Fruit fly (Drosophila melanogaster): ENCODE data around the gene Mrm2.

Gene Mrm2

dm6 chr3R:19860996-19861719, at the start of gene Mrm2, which contains the start of gene Ire1:
TSS of gene Mrm2 (plus strand) at chr3R:19861610.
TSS of gene Ire1 (minus strand) at chr3R:19861291.
- TF ChIP-seq psq (optimal IDR thresholded peaks at IDR 0.05) = no peak

- no peak for TF ChIP-seq pan (optimal IDR thresholded peaks at IDR 0.05)
- no peak for TF ChIP-seq psq (optimal IDR thresholded peaks at IDR 0.05)
- TF ChIP-seq Dll (optimal IDR thresholded peaks at IDR 0.05) = no peak
- no peak for TF ChIP-seq CG8478 (optimal IDR thresholded peaks at IDR 0.05)
- no peak for TF ChIP-seq EcR (GFP tag; optimal IDR thresholded peaks at IDR 0.05)
- no peak for TF ChIP-seq usp (GFP tag; optimal IDR thresholded peaks at IDR 0.05)
Observed at dm6 chr3R:19812472-19812871, 48.9 kb upstream of the Mrm2 start.

- no peak for TF ChIP-seq psq (optimal IDR thresholded peaks at IDR 0.05)
Observed at dm6 chr3R:19813217-19813616, 48.2 kb upstream of the Mrm2 start.

- TF ChIP-seq psq (optimal IDR thresholded peaks at IDR 0.05) (no peak), usp (GFP tag; optimal IDR thresholded peaks at IDR 0.05) (no peak), pan (optimal IDR thresholded peaks at IDR 0.05) (no peak), Dll (optimal IDR thresholded peaks at IDR 0.05) (no peak), CG8478 (optimal IDR thresholded peaks at IDR 0.05) (no peak), EcR (GFP tag; optimal IDR thresholded peaks at IDR 0.05) (no peak)
Observed at dm6 chr3R:19816758-19817157, 44.7 kb upstream of the Mrm2 start.

- TF ChIP-seq EcR (GFP tag; optimal IDR thresholded peaks at IDR 0.05) = no peak
- no peak for TF ChIP-seq pan (optimal IDR thresholded peaks at IDR 0.05)
- TF ChIP-seq usp (GFP tag; optimal IDR thresholded peaks at IDR 0.05) = no peak
- TF ChIP-seq CG8478 (optimal IDR thresholded peaks at IDR 0.05) = no peak
- TF ChIP-seq Dll (optimal IDR thresholded peaks at IDR 0.05) = no peak
- no peak for TF ChIP-seq psq (optimal IDR thresholded peaks at IDR 0.05)
Observed at dm6 chr3R:19820994-19821393, 40.4 kb upstream of the Mrm2 start.

- TF ChIP-seq psq (optimal IDR thresholded peaks at IDR 0.05) (no peak), Dll (optimal IDR thresholded peaks at IDR 0.05) (no peak), pan (optimal IDR thresholded peaks at IDR 0.05) (no peak), EcR (GFP tag; optimal IDR thresholded peaks at IDR 0.05) (no peak), usp (GFP tag; optimal IDR thresholded peaks at IDR 0.05) (no peak), CG8478 (optimal IDR thresholded peaks at IDR 0.05) (no peak)
Observed at dm6 chr3R:19822138-19822537, 39.3 kb upstream of the Mrm2 start.

dm6 chr3R:19824480-19824879, 36.9 kb upstream of the Mrm2 start:
- TF ChIP-seq pan (optimal IDR thresholded peaks at IDR 0.05) = no peak
- no peak for TF ChIP-seq usp (GFP tag; optimal IDR thresholded peaks at IDR 0.05)
- TF ChIP-seq Dll (optimal IDR thresholded peaks at IDR 0.05) = no peak
- no peak for TF ChIP-seq CG8478 (optimal IDR thresholded peaks at IDR 0.05)

dm6 chr3R:19826355-19826754, 35.1 kb upstream of the Mrm2 start:
- TF ChIP-seq Dll (optimal IDR thresholded peaks at IDR 0.05) (no peak), pan (optimal IDR thresholded peaks at IDR 0.05) (no peak), psq (optimal IDR thresholded peaks at IDR 0.05) (no peak), usp (GFP tag; optimal IDR thresholded peaks at IDR 0.05) (no peak), CG8478 (optimal IDR thresholded peaks at IDR 0.05) (no peak), EcR (GFP tag; optimal IDR thresholded peaks at IDR 0.05) (no peak)

- TF ChIP-seq EcR (GFP tag; optimal IDR thresholded peaks at IDR 0.05) = no peak
- TF ChIP-seq pan (optimal IDR thresholded peaks at IDR 0.05) = no peak
- no peak for TF ChIP-seq usp (GFP tag; optimal IDR thresholded peaks at IDR 0.05)
- TF ChIP-seq CG8478 (optimal IDR thresholded peaks at IDR 0.05) = no peak
- no peak for TF ChIP-seq Dll (optimal IDR thresholded peaks at IDR 0.05)
- no peak for TF ChIP-seq psq (optimal IDR thresholded peaks at IDR 0.05)
Observed at dm6 chr3R:19826806-19827328, 34.5 kb upstream of the Mrm2 start.

- TF ChIP-seq CG8478 (optimal IDR thresholded peaks at IDR 0.05) = no peak
- TF ChIP-seq psq (optimal IDR thresholded peaks at IDR 0.05) = no peak
- no peak for TF ChIP-seq Dll (optimal IDR thresholded peaks at IDR 0.05)
- no peak for TF ChIP-seq usp (GFP tag; optimal IDR thresholded peaks at IDR 0.05)
Observed at dm6 chr3R:19830973-19831372, 30.4 kb upstream of the Mrm2 start.

- TF ChIP-seq usp (GFP tag; optimal IDR thresholded peaks at IDR 0.05) = no peak
Observed at dm6 chr3R:19833546-19833945, 27.9 kb upstream of the Mrm2 start.

dm6 chr3R:19833963-19834362, 27.4 kb upstream of the Mrm2 start:
- TF ChIP-seq psq (optimal IDR thresholded peaks at IDR 0.05) = no peak
- no peak for TF ChIP-seq EcR (GFP tag; optimal IDR thresholded peaks at IDR 0.05)
- no peak for TF ChIP-seq usp (GFP tag; optimal IDR thresholded peaks at IDR 0.05)
- TF ChIP-seq Dll (optimal IDR thresholded peaks at IDR 0.05) = no peak
- TF ChIP-seq CG8478 (optimal IDR thresholded peaks at IDR 0.05) = no peak
- TF ChIP-seq pan (optimal IDR thresholded peaks at IDR 0.05) = no peak

dm6 chr3R:19834982-19835381, 26.4 kb upstream of the Mrm2 start:
- TF ChIP-seq Dll (optimal IDR thresholded peaks at IDR 0.05) = no peak
- TF ChIP-seq pan (optimal IDR thresholded peaks at IDR 0.05) = no peak
- no peak for TF ChIP-seq EcR (GFP tag; optimal IDR thresholded peaks at IDR 0.05)
- no peak for TF ChIP-seq psq (optimal IDR thresholded peaks at IDR 0.05)
- no peak for TF ChIP-seq usp (GFP tag; optimal IDR thresholded peaks at IDR 0.05)
- no peak for TF ChIP-seq CG8478 (optimal IDR thresholded peaks at IDR 0.05)
